Fruit fly (Drosophila melanogaster) whole organism, embryonic: Measurements from ENCODE around the gene CG31816.

Experiments used
- Awh ChIP-seq: fragments of 200-800 bp; sonication (Bioruptor generic); IDR thresholded peaks from 2 replicates; pipeline ENCODE4, ENCODE4 v1.3.6; 2022; ENCODE audit warnings: missing biosample characterization, missing genetic modification characterization
- B-H1 ChIP-seq: fragments of 200-800 bp; sonication (Bioruptor generic); IDR thresholded peaks from 3 replicates; pipeline ENCODE4 v1.3.6; 2022; ENCODE audit warnings: missing biosample characterization, missing genetic modification characterization
- Bgb ChIP-seq: fragments of 200-800 bp; sonication (Bioruptor generic); IDR thresholded peaks from 2 replicates; pipeline ENCODE4 v1.3.6; 2022; ENCODE audit warnings: missing biosample characterization, missing genetic modification characterization; ENCODE audit not compliant: partially characterized antibody
- Blimp-1 ChIP-seq: fragments of 200-800 bp; sonication (Bioruptor generic); optimal IDR thresholded peaks from 3 replicates; lab custom pipeline; 2018; ENCODE audit warnings: missing biosample characterization, missing genetic modification characterization, mild to moderate bottlenecking, moderate library complexity, missing genetic modification reagents
- CG10462 ChIP-seq: fragments of 200-800 bp; sonication (Bioruptor generic); optimal IDR thresholded peaks from 2 replicates; lab custom pipeline; 2016; ENCODE audit warnings: missing biosample characterization, missing genetic modification characterization
- CG10565 ChIP-seq: fragments of 200-800 bp; sonication (Bioruptor generic); optimal IDR thresholded peaks from 3 replicates; lab custom pipeline; 2016; ENCODE audit warnings: missing biosample characterization, mild to moderate bottlenecking, missing genetic modification characterization
- CG12391 ChIP-seq: fragments of 200-800 bp; sonication (Bioruptor generic); optimal IDR thresholded peaks from 3 replicates; lab custom pipeline; 2018; ENCODE audit warnings: missing biosample characterization, mild to moderate bottlenecking, missing genetic modification characterization, moderate library complexity
- CG13775 ChIP-seq: fragments of 200-800 bp; sonication (Bioruptor generic); optimal IDR thresholded peaks from 3 replicates; lab custom pipeline; 2017; ENCODE audit warnings: missing biosample characterization, mild to moderate bottlenecking, missing genetic modification characterization
- CG13894 ChIP-seq: fragments of 200-800 bp; sonication (Bioruptor generic); optimal IDR thresholded peaks from 3 replicates; lab custom pipeline; 2018; ENCODE audit warnings: missing biosample characterization, mild to moderate bottlenecking, missing genetic modification characterization, moderate library complexity
- CG15011 ChIP-seq: fragments of 200-800 bp; sonication (Bioruptor generic); optimal IDR thresholded peaks from 3 replicates; lab custom pipeline; 2018; ENCODE audit warnings: missing biosample characterization, mild to moderate bottlenecking, missing genetic modification characterization
- CG15601 ChIP-seq: fragments of 200-800 bp; sonication (Bioruptor generic); optimal IDR thresholded peaks from 3 replicates; lab custom pipeline; 2019; ENCODE audit warnings: missing biosample characterization, mild to moderate bottlenecking, missing genetic modification characterization, moderate library complexity
- CG1602 ChIP-seq: fragments of 200-800 bp; sonication (Bioruptor generic); optimal IDR thresholded peaks from 3 replicates; lab custom pipeline; 2016; ENCODE audit warnings: missing biosample characterization, missing genetic modification characterization
- CG17361 ChIP-seq: fragments of 200-800 bp; sonication (Bioruptor generic); IDR thresholded peaks from 3 replicates; pipeline ENCODE4 v1.3.6; 2022; ENCODE audit warnings: missing biosample characterization, missing genetic modification characterization
- CG17385 ChIP-seq: fragments of 200-800 bp; sonication (Bioruptor generic); optimal IDR thresholded peaks from 3 replicates; lab custom pipeline; 2018; ENCODE audit warnings: missing biosample characterization, mild to moderate bottlenecking, missing genetic modification characterization
- CG1792 ChIP-seq: fragments of 200-800 bp; sonication (Bioruptor generic); optimal IDR thresholded peaks from 2 replicates; lab custom pipeline; 2016; ENCODE audit warnings: missing biosample characterization, missing genetic modification characterization
- CG18011 ChIP-seq: fragments of 200-800 bp; sonication (Bioruptor generic); optimal IDR thresholded peaks from 2 replicates; lab custom pipeline; 2017; ENCODE audit warnings: missing biosample characterization, missing genetic modification characterization, mild to moderate bottlenecking, moderate library complexity, missing genotype
- CG2120 ChIP-seq: fragments of 200-800 bp; sonication (Bioruptor generic); optimal IDR thresholded peaks from 3 replicates; lab custom pipeline; 2016; ENCODE audit warnings: missing biosample characterization, missing genetic modification characterization
- CG33557 ChIP-seq: fragments of 200-800 bp; sonication (Bioruptor generic); optimal IDR thresholded peaks from 2 replicates; lab custom pipeline; 2019; ENCODE audit warnings: missing biosample characterization, mild to moderate bottlenecking, missing genetic modification characterization, moderate library complexity
- CG3838 ChIP-seq: fragments of 200-800 bp; sonication (Bioruptor generic); optimal IDR thresholded peaks from 3 replicates; lab custom pipeline; 2016; ENCODE audit warnings: missing biosample characterization, missing genetic modification characterization
- CG6175 ChIP-seq: fragments of 200-800 bp; sonication (Bioruptor generic); IDR thresholded peaks from 3 replicates; pipeline ENCODE4 v1.3.6; 2022; ENCODE audit warnings: missing biosample characterization, missing genetic modification characterization
- CG6254 ChIP-seq: fragments of 200-800 bp; sonication (Bioruptor generic); optimal IDR thresholded peaks from 3 replicates; lab custom pipeline; 2017; ENCODE audit warnings: mild to moderate bottlenecking, missing biosample characterization, missing genetic modification reagents, missing genetic modification characterization
- CG6765 ChIP-seq: fragments of 200-800 bp; sonication (Bioruptor generic); optimal IDR thresholded peaks from 3 replicates; lab custom pipeline; 2017; ENCODE audit warnings: missing biosample characterization, mild to moderate bottlenecking, missing genetic modification characterization
- CG6813 ChIP-seq: fragments of 200-800 bp; sonication (Bioruptor generic); optimal IDR thresholded peaks from 2 replicates; lab custom pipeline; 2017; ENCODE audit warnings: missing biosample characterization, missing genetic modification characterization, mild to moderate bottlenecking, moderate library complexity, missing genetic modification reagents
- CG6854 ChIP-seq: fragments of 200-800 bp; sonication (Bioruptor generic); optimal IDR thresholded peaks from 3 replicates; lab custom pipeline; 2017; ENCODE audit warnings: missing biosample characterization, mild to moderate bottlenecking, missing genetic modification characterization
- CG7357 ChIP-seq: fragments of 200-800 bp; sonication (Bioruptor generic); IDR thresholded peaks from 3 replicates; pipeline ENCODE4 v1.3.6; 2022; ENCODE audit warnings: missing biosample characterization, missing genetic modification characterization
- CG9609 ChIP-seq: fragments of 200-800 bp; sonication (Bioruptor generic); optimal IDR thresholded peaks from 3 replicates; lab custom pipeline; 2016; ENCODE audit warnings: missing biosample characterization, missing genetic modification characterization
- Dip2 ChIP-seq: fragments of 200-800 bp; sonication (Bioruptor generic); IDR thresholded peaks from 2 replicates; pipeline ENCODE4 v1.3.6; 2022; ENCODE audit warnings: missing biosample characterization, missing genetic modification characterization
- Elba2 ChIP-seq: fragments of 200-800 bp; sonication (Bioruptor generic); optimal IDR thresholded peaks from 3 replicates; lab custom pipeline; 2016; ENCODE audit warnings: missing biosample characterization, missing genetic modification characterization
- Gsc ChIP-seq: fragments of 200-800 bp; sonication (Bioruptor generic); IDR thresholded peaks from 2 replicates; pipeline ENCODE4 v1.3.6; 2022; ENCODE audit warnings: missing biosample characterization, missing genetic modification characterization
- Hmx ChIP-seq: fragments of 200-800 bp; sonication (Bioruptor generic); optimal IDR thresholded peaks from 2 replicates; lab custom pipeline; 2016; ENCODE audit warnings: missing biosample characterization, missing genetic modification characterization
- Pdp1 ChIP-seq, 2 experiments: fragments of 200-800 bp; sonication (Bioruptor generic); optimal IDR thresholded peaks; 3 replicates each; lab custom pipeline; 2016; ENCODE audit warnings: missing biosample characterization in 2 of 2, missing genetic modification characterization in 2 of 2, mild to moderate bottlenecking in 1 of 2, moderate library complexity in 1 of 2
- Vsx1 ChIP-seq: fragments of 200-800 bp; sonication (Bioruptor generic); optimal IDR thresholded peaks from 2 replicates; lab custom pipeline; 2017; ENCODE audit warnings: missing biosample characterization, mild to moderate bottlenecking, missing genetic modification characterization, missing genetic modification reagents
- Xbp1 ChIP-seq: fragments of 200-800 bp; sonication (Bioruptor generic); optimal IDR thresholded peaks from 3 replicates; lab custom pipeline; 2016; ENCODE audit warnings: missing biosample characterization, mild to moderate bottlenecking, missing genetic modification characterization
- al ChIP-seq: fragments of 200-800 bp; sonication (Bioruptor generic); IDR thresholded peaks from 2 replicates; pipeline ENCODE4 v1.3.6; 2022; ENCODE audit warnings: missing biosample characterization, missing genetic modification characterization
- ara ChIP-seq: fragments of 200-800 bp; sonication (Bioruptor generic); IDR thresholded peaks from 2 replicates; pipeline ENCODE4 v1.3.6; 2022; ENCODE audit warnings: missing biosample characterization, missing genetic modification characterization
- dysf ChIP-seq: fragments of 200-800 bp; sonication (Bioruptor generic); IDR thresholded peaks from 3 replicates; pipeline ENCODE4 v1.3.6; 2022; ENCODE audit warnings: missing biosample characterization, missing genetic modification characterization
- ewg ChIP-seq: fragments of 200-800 bp; sonication (Bioruptor generic); optimal IDR thresholded peaks from 3 replicates; lab custom pipeline; 2017; ENCODE audit warnings: mild to moderate bottlenecking, missing biosample characterization, missing genetic modification reagents, missing genetic modification characterization
- fu2 ChIP-seq: fragments of 200-800 bp; sonication (Bioruptor generic); optimal IDR thresholded peaks from 2 replicates; lab custom pipeline; 2016; ENCODE audit warnings: missing biosample characterization, missing genetic modification characterization
- gce ChIP-seq: fragments of 200-800 bp; sonication (Bioruptor generic); IDR thresholded peaks from 3 replicates; pipeline ENCODE4 v1.3.6; 2022; ENCODE audit warnings: missing biosample characterization, missing genetic modification characterization
- gfzf ChIP-seq: fragments of 200-800 bp; sonication (Bioruptor generic); optimal IDR thresholded peaks from 2 replicates; lab custom pipeline; 2016; ENCODE audit warnings: missing biosample characterization, mild to moderate bottlenecking, missing genetic modification characterization, moderate library complexity
- grn ChIP-seq: fragments of 200-800 bp; sonication (Bioruptor generic); optimal IDR thresholded peaks from 3 replicates; lab custom pipeline; 2017; ENCODE audit warnings: missing biosample characterization, missing genetic modification characterization
- ham ChIP-seq: fragments of 200-800 bp; sonication (Bioruptor generic); IDR thresholded peaks from 2 replicates; pipeline ENCODE4 v1.3.6; 2022; ENCODE audit warnings: missing biosample characterization, missing genetic modification characterization
- hth ChIP-seq: fragments of >200 bp; optimal IDR thresholded peaks from 2 replicates; lab custom pipeline; 2017; ENCODE audit warnings: inconsistent platforms
- inv ChIP-seq: fragments of 200-800 bp; sonication (Bioruptor generic); IDR thresholded peaks from 2 replicates; pipeline ENCODE4 v1.3.6; 2022; ENCODE audit warnings: missing biosample characterization, missing genetic modification characterization; ENCODE audit not compliant: partially characterized antibody
- lilli ChIP-seq: fragments of 200-800 bp; sonication (Bioruptor generic); optimal IDR thresholded peaks from 3 replicates; lab custom pipeline; 2016; ENCODE audit warnings: missing biosample characterization, missing genetic modification characterization
- slp2 ChIP-seq: fragments of 200-800 bp; sonication (Bioruptor generic); optimal IDR thresholded peaks from 2 replicates; lab custom pipeline; 2016; ENCODE audit warnings: missing biosample characterization, missing genetic modification characterization
- sob ChIP-seq: fragments of 200-800 bp; sonication (Bioruptor generic); IDR thresholded peaks from 2 replicates; pipeline ENCODE4 v1.3.6; 2022; ENCODE audit warnings: missing biosample characterization, missing genetic modification characterization
- trem ChIP-seq: fragments of 200-800 bp; optimal IDR thresholded peaks from 3 replicates; lab custom pipeline; 2019; ENCODE audit warnings: missing biosample characterization, mild to moderate bottlenecking, missing genetic modification characterization, moderate library complexity
- tx ChIP-seq: fragments of 200-800 bp; sonication (Bioruptor generic); optimal IDR thresholded peaks from 2 replicates; lab custom pipeline; 2016; ENCODE audit warnings: missing biosample characterization, missing genetic modification characterization
- unc-4 ChIP-seq: fragments of 200-800 bp; sonication (Bioruptor generic); IDR thresholded peaks from 2 replicates; pipeline ENCODE4 v1.3.6; 2022; ENCODE audit warnings: missing biosample characterization, missing genetic modification characterization; ENCODE audit not compliant: partially characterized antibody
- yki ChIP-seq: fragments of >200 bp; optimal IDR thresholded peaks from 3 replicates; lab custom pipeline; 2018

Gene CG31816

DNA sequence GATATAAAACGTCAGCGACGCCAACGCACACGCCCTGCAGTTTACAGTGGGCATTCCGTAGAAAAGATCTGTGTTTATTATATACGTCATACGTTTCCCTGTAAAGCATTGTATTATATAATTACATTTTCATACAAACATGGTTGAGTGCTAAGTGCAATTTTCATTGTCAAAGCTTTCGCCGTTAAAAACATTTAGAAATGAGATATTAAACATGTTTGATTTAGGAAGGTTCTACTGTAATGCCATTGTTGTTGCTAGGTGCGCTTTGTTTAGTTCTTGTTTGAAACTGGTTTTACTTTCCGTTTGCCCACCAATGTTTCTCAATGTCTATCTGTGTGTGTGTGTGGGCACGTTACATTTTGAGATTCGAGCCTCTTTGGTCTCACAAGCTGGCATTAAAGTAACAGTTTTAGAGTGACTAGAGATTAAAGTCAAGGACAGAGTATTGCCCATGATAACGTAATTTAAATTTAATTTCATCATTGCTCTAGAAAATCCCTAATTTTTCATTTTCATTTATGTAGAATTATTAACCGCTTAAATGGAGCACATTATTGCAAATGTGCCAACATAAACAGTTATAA, 49.6 kb upstream of the CG31816 start (continued):
- TF ChIP-seq CG6765 (GFP tag; lab: Kevin White, UChicago), result peak; percentile 53
- TF ChIP-seq CG6175, result no peak
- TF ChIP-seq CG18011 (GFP tag; lab: Kevin White, UChicago), result no peak
- no peak for TF ChIP-seq unc-4 (GFP tag; lab: Robert Waterston, UW)
- TF ChIP-seq ham (GFP tag; lab: Robert Waterston, UW), result no peak
- no peak for TF ChIP-seq hth
- peak; percentile 77 for TF ChIP-seq Vsx1 (GFP tag; lab: Kevin White, UChicago)
- no peak for TF ChIP-seq gce (GFP tag; lab: Robert Waterston, UW)
- no peak for TF ChIP-seq CG10565 (GFP tag; lab: Kevin White, UChicago)
- peak; percentile 64 for TF ChIP-seq CG1602 (GFP tag; lab: Kevin White, UChicago)
- no peak for TF ChIP-seq Hmx (GFP tag; lab: Kevin White, UChicago)
- peak; percentile 49; the same call in 1 of the 2 replicates for TF ChIP-seq Awh
- no peak for TF ChIP-seq Dip2
- peak; percentile 77 for TF ChIP-seq CG2120
- TF ChIP-seq gfzf, result no peak
- TF ChIP-seq CG13775 (GFP tag; lab: Kevin White, UChicago), result peak; percentile 70
- peak; percentile 73 to 94 for TF ChIP-seq Pdp1 (GFP tag; optimal IDR thresholded peaks at IDR 0.05; lab: Kevin White, UChicago)
- peak; percentile 28 for TF ChIP-seq grn (GFP tag; lab: Kevin White, UChicago)
- peak; percentile 77 for TF ChIP-seq sob (GFP tag; lab: Robert Waterston, UW)
- no peak for TF ChIP-seq Elba2 (GFP tag; lab: Kevin White, UChicago)
- no peak for TF ChIP-seq CG13894 (tag; lab: Kevin White, UChicago)
- peak; percentile 49 for TF ChIP-seq tx (GFP tag; lab: Kevin White, UChicago)
- TF ChIP-seq fu2 (GFP tag; lab: Kevin White, UChicago), result peak; percentile 15
- peak; percentile 26 for TF ChIP-seq CG10462 (GFP tag; lab: Kevin White, UChicago)
- TF ChIP-seq yki (lab: Kevin White, UChicago), result no peak
- no peak for TF ChIP-seq Gsc (GFP tag; lab: Robert Waterston, UW)
- TF ChIP-seq Blimp-1 (GFP tag; lab: Kevin White, UChicago), result peak; percentile 87
- peak; percentile 76 for TF ChIP-seq CG33557 (GFP tag; lab: Kevin White, UChicago)
- TF ChIP-seq CG6854 (GFP tag; lab: Kevin White, UChicago), result peak; percentile 57
- peak; percentile 48 for TF ChIP-seq ewg (GFP tag; lab: Kevin White, UChicago)
- peak; percentile 54; the same call in 2 of the 3 replicates for TF ChIP-seq B-H1
- peak; percentile 69 for TF ChIP-seq trem (tag; lab: Kevin White, UChicago)
- TF ChIP-seq Xbp1 (GFP tag; lab: Kevin White, UChicago), result peak; percentile 77
- TF ChIP-seq inv (GFP tag; lab: Robert Waterston, UW), result no peak
- TF ChIP-seq CG3838, result peak; percentile 44
- TF ChIP-seq al (GFP tag; lab: Robert Waterston, UW), result peak; percentile 21; the same call in 1 of the 2 replicates
- peak; percentile 76 for TF ChIP-seq CG17361 (GFP tag; lab: Robert Waterston, UW)
- peak; percentile 72 for TF ChIP-seq CG6813 (GFP tag; lab: Kevin White, UChicago)
- peak; percentile 88 for TF ChIP-seq dysf (GFP tag; lab: Robert Waterston, UW)
- TF ChIP-seq Bgb (GFP tag; lab: Robert Waterston, UW), result no peak
- TF ChIP-seq ara, result peak; percentile 83
- TF ChIP-seq CG7357 (GFP tag; lab: Robert Waterston, UW), result peak; percentile 53; the same call in 1 of the 3 replicates
- TF ChIP-seq CG12391 (tag; lab: Kevin White, UChicago), result peak; percentile 85
- TF ChIP-seq CG1792, result peak; percentile 61
- TF ChIP-seq CG15011 (GFP tag; lab: Kevin White, UChicago), result peak; percentile 21
- peak; percentile 61 for TF ChIP-seq CG9609 (GFP tag; lab: Kevin White, UChicago)
- TF ChIP-seq CG6254, result peak; percentile 75
- peak; percentile 77 for TF ChIP-seq lilli (GFP tag; lab: Kevin White, UChicago)
- peak; percentile 64 for TF ChIP-seq CG15601 (tag; lab: Kevin White, UChicago)
- TF ChIP-seq slp2 (GFP tag; lab: Kevin White, UChicago), result peak; percentile 48
- peak; percentile 73 for TF ChIP-seq CG17385
